Fruit fly (Drosophila melanogaster) S2 (cell line): ENCODE data around the gene wry.

Source experiments
- CG8478 ChIP-seq: fragments of >200 bp; optimal IDR thresholded peaks from 2 replicates; lab custom pipeline; 2018
- CTCF ChIP-seq, 2 experiments: fragments of >200 bp; optimal IDR thresholded peaks; 2 replicates each; lab custom pipeline; 2018

DNA sequence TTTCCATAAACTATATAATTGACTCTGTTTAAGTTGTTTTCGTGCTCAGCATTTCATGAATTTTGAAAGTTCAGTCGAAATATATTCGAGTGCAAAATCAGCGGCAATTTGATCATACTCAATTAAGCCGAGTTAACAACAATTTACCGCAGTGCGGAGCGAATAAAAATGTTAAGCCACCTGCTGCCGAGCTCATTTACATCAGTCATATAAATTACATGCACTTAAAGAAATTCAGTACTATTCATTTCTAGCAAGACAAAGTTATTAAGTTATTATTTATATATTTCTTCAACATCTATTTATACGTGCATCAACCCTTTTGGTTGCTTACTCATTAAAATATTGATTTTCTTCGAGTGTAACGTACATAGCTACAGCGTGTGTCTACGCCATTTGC, 3.9 kb upstream of the wry start, which contains the start of gene c-cup:
- TF ChIP-seq CG8478 (lab: Kevin White, UChicago) (no peak), CTCF (optimal IDR thresholded peaks at IDR 0.05; lab: Kevin White, UChicago) (no peak)
